Worm (Caenorhabditis elegans) whole organism, young adult: ENCODE data around the gene F11G11.15.

Experiments
- B0336.3 ChIP-seq: fragments of 200-800 bp; sonication (Bioruptor generic); IDR thresholded peaks from 2 replicates; pipeline ENCODE4 v1.3.6; 2022; ENCODE audit warnings: missing genetic modification characterization, missing compliant biosample characterization
- C06A6.2 ChIP-seq: fragments of 200-800 bp; sonication (Bioruptor generic); conservative IDR thresholded peaks from 2 replicates; pipeline ENCODE4 v1.3.6; 2022; ENCODE audit warnings: missing genetic modification characterization, missing compliant biosample characterization
- C17E4.6 ChIP-seq: fragments of 200-800 bp; sonication (Bioruptor generic); IDR thresholded peaks from 2 replicates; pipeline ENCODE4 v1.3.6; 2022; ENCODE audit warnings: missing genetic modification reagents, missing genetic modification characterization, missing compliant biosample characterization
- F22D6.2 ChIP-seq: sonication (generic microtip); optimal IDR thresholded peaks from 2 replicates; lab custom pipeline; 2016; ENCODE audit warnings: mild to moderate bottlenecking, missing genetic modification characterization, missing compliant biosample characterization
- F39B2.1 ChIP-seq: fragments of 200-800 bp; sonication (Bioruptor generic); IDR thresholded peaks from 2 replicates; pipeline ENCODE4 v1.3.6; 2022; ENCODE audit warnings: missing genetic modification reagents, missing genetic modification characterization, missing compliant biosample characterization
- K11D2.4 ChIP-seq: fragments of 200-800 bp; sonication (Bioruptor generic); IDR thresholded peaks from 2 replicates; pipeline ENCODE4 v1.3.6; 2022; ENCODE audit warnings: missing genetic modification reagents, missing genetic modification characterization, missing compliant biosample characterization
- T07F8.4 ChIP-seq: sonication (generic microtip); optimal IDR thresholded peaks from 2 replicates; lab custom pipeline; 2016; ENCODE audit warnings: mild to moderate bottlenecking, missing genetic modification characterization, moderate library complexity, missing compliant biosample characterization
- T26A5.8 ChIP-seq: sonication (generic microtip); optimal IDR thresholded peaks from 2 replicates; lab custom pipeline; 2016; ENCODE audit warnings: missing genetic modification characterization, missing compliant biosample characterization
- Y79H2A.3 ChIP-seq: fragments of 200-800 bp; sonication (Bioruptor generic); conservative IDR thresholded peaks from 2 replicates; pipeline ENCODE4 v1.3.6; 2022; ENCODE audit warnings: missing genetic modification reagents, missing genetic modification characterization, missing compliant biosample characterization
- aptf-3 ChIP-seq: fragments of 200-800 bp; sonication (Bioruptor generic); IDR thresholded peaks from 2 replicates; pipeline ENCODE4 v1.3.6; 2022; ENCODE audit warnings: missing genetic modification characterization, missing compliant biosample characterization
- attf-5 ChIP-seq: fragments of 200-800 bp; sonication (Bioruptor generic); optimal IDR thresholded peaks from 2 replicates; lab custom pipeline; 2018; ENCODE audit warnings: mild to moderate bottlenecking, missing genetic modification characterization, missing compliant biosample characterization
- cebp-2 ChIP-seq: fragments of 200-800 bp; sonication (Bioruptor generic); IDR thresholded peaks from 2 replicates; pipeline ENCODE4 v1.3.6; 2022; ENCODE audit warnings: missing genetic modification characterization, missing compliant biosample characterization
- ceh-91 ChIP-seq: fragments of 200-800 bp; sonication (Bioruptor generic); IDR thresholded peaks from 2 replicates; pipeline ENCODE4 v1.3.6; 2022; ENCODE audit warnings: missing genetic modification reagents, missing genetic modification characterization, missing compliant biosample characterization
- die-1 ChIP-seq: sonication (generic microtip); optimal IDR thresholded peaks from 2 replicates; lab custom pipeline; 2016; ENCODE audit warnings: missing genotype, mild to moderate bottlenecking, missing genetic modification characterization, missing compliant biosample characterization
- dpl-1 ChIP-seq: fragments of 150-350 bp; optimal IDR thresholded peaks from 2 replicates; lab custom pipeline; 2014; ENCODE audit warnings: missing biosample characterization, missing genetic modification reagents, missing genetic modification characterization
- egl-44 ChIP-seq: fragments of 200-800 bp; sonication (Bioruptor generic); IDR thresholded peaks from 2 replicates; pipeline ENCODE4 v1.3.6; 2022; ENCODE audit warnings: missing genetic modification reagents, missing genetic modification characterization, missing compliant biosample characterization
- egrh-3 ChIP-seq: fragments of 200-800 bp; sonication (Bioruptor generic); IDR thresholded peaks from 2 replicates; pipeline ENCODE4 v1.3.6; 2022; ENCODE audit warnings: missing genetic modification reagents, missing genetic modification characterization, missing compliant biosample characterization
- ekl-4 ChIP-seq: fragments of 200-800 bp; sonication (Bioruptor generic); IDR thresholded peaks from 2 replicates; pipeline ENCODE4 v1.3.6; 2022; ENCODE audit warnings: missing genetic modification reagents, missing genetic modification characterization, missing compliant biosample characterization
- gei-17 ChIP-seq: fragments of 200-800 bp; sonication (Bioruptor generic); optimal IDR thresholded peaks from 2 replicates; lab custom pipeline; 2018; ENCODE audit warnings: mild to moderate bottlenecking, missing genetic modification characterization, missing compliant biosample characterization
- hmg-1.2 ChIP-seq: fragments of 200-800 bp; sonication (Bioruptor generic); IDR thresholded peaks from 2 replicates; pipeline ENCODE4 v1.3.6; 2022; ENCODE audit warnings: missing genetic modification reagents, missing genetic modification characterization, missing compliant biosample characterization
- hrde-1 ChIP-seq: sonication (generic microtip); optimal IDR thresholded peaks from 2 replicates; lab custom pipeline; 2016; ENCODE audit warnings: missing genetic modification characterization, mild to moderate bottlenecking, missing compliant biosample characterization, moderate library complexity, missing genotype, missing genetic modification reagents, borderline replicate concordance
- hsf-1 ChIP-seq: fragments of 200-800 bp; sonication (Bioruptor generic); IDR thresholded peaks from 2 replicates; pipeline ENCODE4 v1.3.6; 2022; ENCODE audit warnings: missing genetic modification reagents, missing genetic modification characterization, missing compliant biosample characterization
- lag-1 ChIP-seq: fragments of 200-800 bp; sonication (Bioruptor generic); IDR thresholded peaks from 2 replicates; pipeline ENCODE4 v1.3.6; 2022; ENCODE audit warnings: missing genetic modification reagents, missing genetic modification characterization, missing compliant biosample characterization
- lin-26 ChIP-seq: fragments of 200-800 bp; sonication (Bioruptor generic); IDR thresholded peaks from 2 replicates; pipeline ENCODE4 v1.3.6; 2022; ENCODE audit warnings: missing genetic modification reagents, missing genetic modification characterization, missing compliant biosample characterization
- lin-35 ChIP-seq, 3 experiments: fragments of 150-350 bp in 2 of 3; sonication (generic microtip) in 1 of 3; optimal IDR thresholded peaks; 2 replicates each; lab custom pipeline; 2014 to 2018; ENCODE audit warnings: missing biosample characterization in 3 of 3, missing genetic modification characterization in 3 of 3, missing genetic modification reagents in 3 of 3
- lin-40 ChIP-seq: sonication (generic microtip); optimal IDR thresholded peaks from 2 replicates; lab custom pipeline; 2016; ENCODE audit warnings: missing genetic modification characterization, mild to moderate bottlenecking, missing compliant biosample characterization, missing genotype, missing genetic modification reagents
- lir-1 ChIP-seq: fragments of 200-800 bp; sonication (Bioruptor generic); conservative IDR thresholded peaks from 2 replicates; pipeline ENCODE4 v1.3.6; 2022; ENCODE audit warnings: missing genetic modification reagents, missing genetic modification characterization, missing compliant biosample characterization
- mcd-1 ChIP-seq: fragments of 200-800 bp; sonication (Bioruptor generic); IDR thresholded peaks from 2 replicates; pipeline ENCODE4 v1.3.6; 2022; ENCODE audit warnings: missing genetic modification reagents, missing genetic modification characterization, missing compliant biosample characterization
- nfyb-1 ChIP-seq: fragments of 200-800 bp; sonication (Bioruptor generic); IDR thresholded peaks from 2 replicates; pipeline ENCODE4 v1.3.6; 2022; ENCODE audit warnings: missing genetic modification reagents, missing genetic modification characterization, missing compliant biosample characterization
- nhr-120 ChIP-seq: fragments of 200-800 bp; sonication (Bioruptor generic); IDR thresholded peaks from 2 replicates; pipeline ENCODE4 v1.3.6; 2022; ENCODE audit warnings: missing genetic modification characterization, missing compliant biosample characterization
- nhr-90 ChIP-seq: sonication (generic microtip); optimal IDR thresholded peaks from 2 replicates; lab custom pipeline; 2016; ENCODE audit warnings: missing genotype, mild to moderate bottlenecking, missing genetic modification characterization, missing compliant biosample characterization
- rcor-1 ChIP-seq: fragments of 200-800 bp; sonication (Bioruptor generic); IDR thresholded peaks from 2 replicates; pipeline ENCODE4 v1.3.6; 2022; ENCODE audit warnings: missing genetic modification reagents, missing genetic modification characterization, missing compliant biosample characterization
- rpc-1 ChIP-seq, 2 experiments: fragments of 150-350 bp in 1 of 2; sonication (generic microtip) in 1 of 2; optimal IDR thresholded peaks; 2 replicates each; lab custom pipeline; 2014 to 2018; ENCODE audit warnings: missing biosample characterization in 1 of 2, missing genetic modification characterization in 1 of 2, missing genetic modification reagents in 1 of 2, missing genotype in 1 of 2
- sea-2 ChIP-seq: fragments of 200-800 bp; sonication (Bioruptor generic); IDR thresholded peaks from 2 replicates; pipeline ENCODE4 v1.3.6; 2022; ENCODE audit warnings: missing genetic modification characterization, missing compliant biosample characterization
- zfh-2 ChIP-seq: fragments of 200-800 bp; sonication (Bioruptor generic); conservative IDR thresholded peaks from 2 replicates; pipeline ENCODE4 v1.3.6; 2022; ENCODE audit warnings: missing genetic modification reagents, missing genetic modification characterization, missing compliant biosample characterization
- ztf-25 ChIP-seq: fragments of 200-800 bp; sonication (Bioruptor generic); IDR thresholded peaks from 2 replicates; pipeline ENCODE4 v1.3.6; 2022; ENCODE audit warnings: missing genetic modification reagents, missing genetic modification characterization, missing compliant biosample characterization
- ztf-3 ChIP-seq: fragments of 200-800 bp; sonication (Bioruptor generic); optimal IDR thresholded peaks from 2 replicates; lab custom pipeline; 2018; ENCODE audit warnings: mild to moderate bottlenecking, missing genetic modification characterization, missing compliant biosample characterization

The F11G11.15 gene

DNA sequence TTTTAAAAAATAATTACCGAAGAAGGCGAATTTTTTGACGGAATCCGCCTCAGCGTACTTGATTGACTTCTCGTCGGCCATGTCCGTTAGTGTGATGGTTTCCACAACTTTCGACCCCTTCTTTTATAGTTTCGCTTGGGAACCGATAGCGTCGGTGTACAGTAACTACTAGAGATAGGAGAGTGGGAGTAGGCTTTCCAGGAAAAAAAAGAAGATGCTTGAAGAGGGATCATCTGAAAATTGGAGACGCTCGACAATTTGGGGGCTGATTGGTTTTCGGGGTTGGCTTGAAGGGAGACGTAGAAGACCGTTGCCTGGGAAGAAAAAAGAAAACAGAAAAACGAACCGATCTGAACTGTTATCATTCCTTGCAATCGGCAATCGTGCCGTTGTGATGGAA is 4.0 kb upstream of the F11G11.15 start, which contains the start of gene col-20:
TSS of gene col-20 (minus strand) at position 101 of the 400 bp plus-strand sequence.
- no peak for TF ChIP-seq die-1 (tag; lab: Kevin White, UChicago)
- no peak for TF ChIP-seq rpc-1 (optimal IDR thresholded peaks at IDR 0.05; lab: Kevin White, UChicago)
- no peak for TF ChIP-seq rpc-1 (tag; optimal IDR thresholded peaks at IDR 0.05; lab: Kevin White, UChicago)
- no peak for TF ChIP-seq nhr-120 (GFP tag; lab: Robert Waterston, UW)
- no peak for TF ChIP-seq C17E4.6 (GFP tag; lab: Robert Waterston, UW)
- no peak for TF ChIP-seq attf-5
- no peak for TF ChIP-seq F39B2.1
- TF ChIP-seq B0336.3 (GFP tag; lab: Robert Waterston, UW): no peak
- no peak for TF ChIP-seq hsf-1 (GFP tag; lab: Robert Waterston, UW)
- TF ChIP-seq, all 124 proteins: peak for 0

DNA sequence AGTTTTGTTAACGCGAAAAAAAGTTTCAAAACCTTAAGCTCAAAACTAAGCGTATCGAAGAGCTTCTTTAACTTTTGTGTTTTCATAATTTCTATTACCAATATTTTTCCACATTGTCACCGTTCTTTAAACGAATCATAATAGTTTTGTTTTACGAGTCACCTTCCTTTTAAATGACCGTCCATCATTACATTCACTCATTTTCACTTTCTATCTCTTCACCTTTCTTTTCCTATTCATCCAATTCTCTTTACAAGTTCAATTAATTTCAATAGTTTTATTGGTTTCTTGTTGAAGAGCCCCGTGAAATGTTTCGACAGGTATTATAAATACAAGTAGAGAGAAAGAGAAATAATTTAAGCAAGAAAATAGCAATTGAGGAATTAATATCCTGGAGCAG is 2.8 kb upstream of the F11G11.15 start:
- no peak for TF ChIP-seq hmg-1.2 (GFP tag; lab: Robert Waterston, UW)
- TF ChIP-seq rcor-1: no peak
- no peak for TF ChIP-seq cebp-2 (GFP tag; lab: Robert Waterston, UW)
- TF ChIP-seq T26A5.8 (tag; lab: Kevin White, UChicago): no peak
- TF ChIP-seq ekl-4: no peak
- TF ChIP-seq lag-1 (GFP tag; lab: Robert Waterston, UW): no peak
- no peak for TF ChIP-seq aptf-3 (GFP tag; lab: Robert Waterston, UW)
- TF ChIP-seq lin-40 (tag; lab: Kevin White, UChicago): no peak
- TF ChIP-seq T07F8.4: no peak
- TF ChIP-seq F22D6.2 (tag; lab: Kevin White, UChicago): no peak
- no peak for TF ChIP-seq K11D2.4 (GFP tag; lab: Robert Waterston, UW)
- TF ChIP-seq C06A6.2 (GFP tag; lab: Robert Waterston, UW): no peak
- no peak for TF ChIP-seq dpl-1 (GFP tag; lab: Kevin White, UChicago)
- TF ChIP-seq gei-17 (GFP tag; lab: Kevin White, UChicago): no peak
- TF ChIP-seq mcd-1 (GFP tag; lab: Robert Waterston, UW): no peak
- no peak for TF ChIP-seq B0336.3 (GFP tag; lab: Robert Waterston, UW)
- TF ChIP-seq nfyb-1 (GFP tag; lab: Robert Waterston, UW): no peak
- TF ChIP-seq ztf-3 (GFP tag; lab: Kevin White, UChicago): no peak
- TF ChIP-seq, all 124 proteins: peak for 0

DNA sequence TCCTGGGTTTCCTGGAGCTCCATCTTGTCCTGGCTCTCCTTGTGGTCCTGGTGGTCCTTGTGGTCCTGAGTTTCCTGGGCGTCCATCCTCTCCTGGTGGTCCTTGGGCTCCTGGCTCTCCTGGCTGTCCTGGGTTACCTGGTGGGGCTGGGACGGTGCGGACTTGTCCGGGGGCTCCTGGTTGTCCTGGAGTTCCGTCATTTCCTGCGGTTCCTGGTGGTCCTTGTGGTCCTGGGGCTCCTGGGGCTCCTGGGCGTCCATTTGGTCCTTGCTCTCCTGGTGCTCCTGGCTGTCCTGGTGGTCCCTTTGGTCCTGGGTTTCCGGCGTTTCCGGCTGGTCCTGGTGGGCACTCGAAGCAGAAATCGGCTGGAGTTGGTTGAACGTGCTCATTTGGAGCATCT is 2.3 kb upstream of the F11G11.15 start:
- TF ChIP-seq egrh-3 (GFP tag; lab: Robert Waterston, UW) (peak; percentile 92), zfh-2 (GFP tag; lab: Robert Waterston, UW) (peak; percentile 86), ztf-25 (0 out of 2 replicates have a peak, but pooled peaks have one; percentile 52), lin-26 (GFP tag; lab: Robert Waterston, UW) (peak; percentile 37; the same call in 1 of the 2 replicates)

DNA sequence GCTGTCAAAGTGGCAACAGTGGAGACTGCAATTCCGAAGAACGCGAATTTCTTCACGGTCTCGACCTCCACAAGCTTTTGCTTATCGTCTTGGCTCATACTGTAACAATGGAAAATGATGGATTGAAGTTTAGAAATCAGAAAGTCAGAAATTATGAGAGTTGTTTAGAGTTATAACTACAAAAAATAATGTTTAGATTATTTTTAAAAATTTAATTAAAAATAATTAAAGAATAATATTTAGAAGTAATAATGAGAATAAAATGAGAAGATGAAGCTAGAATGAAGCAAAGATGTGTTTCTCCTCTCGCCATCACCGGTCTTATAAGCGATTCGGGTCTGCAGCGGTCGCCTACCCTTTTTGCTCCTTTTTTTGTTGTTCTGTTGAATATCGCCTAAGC is 1.6 kb upstream of the F11G11.15 start, which contains the start of gene col-73:
TSS of gene col-73 (minus strand) at position 101 of the 400 bp plus-strand sequence.
- TF ChIP-seq sea-2 (GFP tag; lab: Robert Waterston, UW): no peak
- no peak for TF ChIP-seq ztf-3 (GFP tag; lab: Kevin White, UChicago)
- no peak for TF ChIP-seq ceh-91
- no peak for TF ChIP-seq lin-35 (GFP tag; optimal IDR thresholded peaks at IDR 0.05; lab: Kevin White, UChicago)
- no peak for TF ChIP-seq egl-44
- TF ChIP-seq lir-1 (GFP tag; lab: Robert Waterston, UW): no peak
- no peak for TF ChIP-seq hmg-1.2 (GFP tag; lab: Robert Waterston, UW)
- TF ChIP-seq Y79H2A.3 (GFP tag; lab: Robert Waterston, UW): no peak
- no peak for TF ChIP-seq hrde-1 (tag; lab: Kevin White, UChicago)
- TF ChIP-seq nhr-90 (tag; lab: Kevin White, UChicago): no peak
